Fruit fly (Drosophila melanogaster) whole organism, wandering third instar larva: Measurements from ENCODE around the gene CG12009.

Experiments
- Abd-B ChIP-seq: fragments of >200 bp; optimal IDR thresholded peaks from 2 replicates; lab custom pipeline; 2017; ENCODE audit warnings: missing biosample characterization, missing genetic modification characterization
- CG32264 ChIP-seq: fragments of 200-800 bp; sonication (Bioruptor generic); optimal IDR thresholded peaks from 2 replicates; lab custom pipeline; 2016; ENCODE audit warnings: missing biosample characterization, missing genetic modification characterization
- CG9705 ChIP-seq: fragments of 200-800 bp; sonication (Bioruptor generic); optimal IDR thresholded peaks from 2 replicates; lab custom pipeline; 2018; ENCODE audit warnings: missing biosample characterization, mild to moderate bottlenecking, missing genetic modification characterization
- Dfd ChIP-seq: fragments of >200 bp; optimal IDR thresholded peaks from 2 replicates; lab custom pipeline; 2017; ENCODE audit warnings: missing biosample characterization, missing genetic modification characterization
- GATAd ChIP-seq: sonication (Bioruptor generic); optimal IDR thresholded peaks from 2 replicates; lab custom pipeline; 2016; ENCODE audit warnings: missing biosample characterization, missing genetic modification characterization
- HLH106 ChIP-seq: fragments of 200-800 bp; optimal IDR thresholded peaks from 3 replicates; lab custom pipeline; 2019; ENCODE audit warnings: missing biosample characterization, mild to moderate bottlenecking, missing genetic modification characterization, moderate library complexity
- Hnf4 ChIP-seq: fragments of 200-800 bp; sonication (Bioruptor generic); optimal IDR thresholded peaks from 2 replicates; lab custom pipeline; 2016; ENCODE audit warnings: missing biosample characterization, mild to moderate bottlenecking, missing genetic modification characterization
- Hr78 ChIP-seq: fragments of >200 bp; optimal IDR thresholded peaks from 2 replicates; lab custom pipeline; 2017; ENCODE audit warnings: missing biosample characterization, missing genetic modification characterization
- Jra ChIP-seq: sonication (Bioruptor generic); optimal IDR thresholded peaks from 2 replicates; lab custom pipeline; 2016; ENCODE audit warnings: missing biosample characterization, missing genetic modification characterization
- Mio ChIP-seq: sonication (Bioruptor generic); optimal IDR thresholded peaks from 2 replicates; lab custom pipeline; 2016; ENCODE audit warnings: missing biosample characterization, missing genetic modification characterization
- Myc ChIP-seq: fragments of >200 bp; optimal IDR thresholded peaks from 2 replicates; lab custom pipeline; 2017
- N ChIP-seq: fragments of >200 bp; optimal IDR thresholded peaks from 2 replicates; lab custom pipeline; 2018; ENCODE audit warnings: missing biosample characterization, missing external identifiers, missing genetic modification characterization
- OdsH ChIP-seq: fragments of 200-800 bp; sonication (Bioruptor generic); optimal IDR thresholded peaks from 2 replicates; lab custom pipeline; 2016; ENCODE audit warnings: missing biosample characterization, mild to moderate bottlenecking, missing genetic modification characterization
- Rel ChIP-seq, 2 experiments: fragments of 200-800 bp; sonication (Bioruptor generic) in 1 of 2; optimal IDR thresholded peaks; 2 replicates in 1 of 2; 3 replicates in 1 of 2; lab custom pipeline; 2016 to 2019; ENCODE audit warnings: mild to moderate bottlenecking in 2 of 2, missing biosample characterization in 2 of 2, missing genetic modification characterization in 2 of 2, moderate library complexity in 1 of 2
- Sp1 ChIP-seq: fragments of 200-800 bp; sonication (Bioruptor generic); optimal IDR thresholded peaks from 3 replicates; lab custom pipeline; 2019; ENCODE audit warnings: missing biosample characterization, mild to moderate bottlenecking, missing genetic modification characterization, moderate library complexity
- Vsx2 ChIP-seq: fragments of 200-300, 225-300 bp; sonication (Bioruptor generic); optimal IDR thresholded peaks from 2 replicates; lab custom pipeline; 2018; ENCODE audit warnings: missing biosample characterization, missing genetic modification characterization; ENCODE audit not compliant: partially characterized antibody
- br ChIP-seq: fragments of 200-800 bp; sonication (Bioruptor generic); optimal IDR thresholded peaks from 2 replicates; lab custom pipeline; 2016; ENCODE audit warnings: missing biosample characterization, missing genetic modification characterization
- brk ChIP-seq: fragments of 200-800 bp; sonication (Bioruptor generic); optimal IDR thresholded peaks from 2 replicates; lab custom pipeline; 2016; ENCODE audit warnings: missing biosample characterization, mild to moderate bottlenecking, missing genetic modification characterization
- dl ChIP-seq, 2 experiments: fragments of 175-275, 200-275 bp in 1 of 2; fragments of 200-275 bp in 1 of 2; sonication (Bioruptor generic); optimal IDR thresholded peaks; lab custom pipeline; 2018; ENCODE audit warnings: mild to moderate bottlenecking in 2 of 2, missing biosample characterization in 2 of 2, missing genetic modification characterization in 2 of 2, moderate library complexity in 2 of 2; ENCODE audit not compliant: partially characterized antibody in 2 of 2, insufficient read depth in 1 of 2
- dmrt93B ChIP-seq: fragments of 200-800 bp; sonication (Bioruptor generic); optimal IDR thresholded peaks from 2 replicates; lab custom pipeline; 2018; ENCODE audit warnings: missing biosample characterization, mild to moderate bottlenecking, missing genetic modification characterization
- dsf ChIP-seq: sonication (Bioruptor generic); optimal IDR thresholded peaks from 2 replicates; lab custom pipeline; 2016; ENCODE audit warnings: missing biosample characterization, missing genetic modification characterization, borderline replicate concordance
- foxo ChIP-seq, 2 experiments: fragments of 200-800 bp; sonication (Bioruptor generic); optimal IDR thresholded peaks; 2 replicates in 1 of 2; 3 replicates in 1 of 2; lab custom pipeline; 2016 to 2017; ENCODE audit warnings: missing biosample characterization in 2 of 2, missing genetic modification characterization in 2 of 2
- h ChIP-seq: fragments of 200-800 bp; sonication (Bioruptor generic); optimal IDR thresholded peaks from 3 replicates; lab custom pipeline; 2016; ENCODE audit warnings: missing biosample characterization, mild to moderate bottlenecking, missing genetic modification characterization
- pan ChIP-seq: fragments of >200 bp; optimal IDR thresholded peaks from 2 replicates; lab custom pipeline; 2017
- psq ChIP-seq: fragments of 200-800 bp; sonication (Bioruptor generic); optimal IDR thresholded peaks from 3 replicates; lab custom pipeline; 2017; ENCODE audit warnings: missing biosample characterization, mild to moderate bottlenecking, missing genetic modification characterization, moderate library complexity
- rgr ChIP-seq: fragments of 200-800 bp; sonication (Bioruptor generic); optimal IDR thresholded peaks from 3 replicates; lab custom pipeline; 2016; ENCODE audit warnings: missing biosample characterization, mild to moderate bottlenecking, missing genetic modification characterization
- sage ChIP-seq: fragments of 200-800 bp; sonication (Bioruptor generic); optimal IDR thresholded peaks from 2 replicates; lab custom pipeline; 2016; ENCODE audit warnings: missing biosample characterization, mild to moderate bottlenecking, missing genetic modification characterization
- tai ChIP-seq: sonication (Bioruptor generic); optimal IDR thresholded peaks from 2 replicates; lab custom pipeline; 2016; ENCODE audit warnings: missing biosample characterization, missing genetic modification characterization
- usp ChIP-seq: fragments of >200 bp; optimal IDR thresholded peaks from 2 replicates; lab custom pipeline; 2017; ENCODE audit warnings: missing biosample characterization, missing genetic modification characterization
- woc ChIP-seq: sonication (Bioruptor generic); optimal IDR thresholded peaks from 2 replicates; lab custom pipeline; 2016; ENCODE audit warnings: missing biosample characterization, mild to moderate bottlenecking, missing genetic modification characterization

Gene CG12009

DNA sequence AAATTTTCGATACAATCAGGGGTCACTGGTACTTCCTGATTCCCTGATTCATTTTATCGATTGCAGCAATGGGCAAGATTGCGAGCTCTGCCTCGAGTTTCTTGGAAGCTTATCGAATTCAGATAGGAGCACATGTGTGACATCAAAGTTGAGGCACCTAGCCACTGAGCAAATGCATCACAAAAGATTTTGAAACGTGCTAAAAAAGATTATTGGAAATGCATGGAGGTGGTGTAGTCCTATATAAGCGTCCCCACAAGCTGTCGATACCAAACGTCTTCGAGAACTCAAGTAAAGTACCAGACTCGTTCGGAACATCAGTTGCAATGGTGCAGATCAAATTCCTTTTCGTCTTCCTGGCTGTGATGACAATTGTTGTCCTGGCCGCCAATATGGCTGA is 22.8 kb downstream of the CG12009 start, which contains the start of gene Drsl2:
TSS of gene Drsl2 (plus strand) at position 301 of the 400 bp plus-strand sequence.
- TF ChIP-seq sage (GFP tag; lab: Kevin White, UChicago) (no peak), Dfd (GFP tag; lab: Kevin White, UChicago) (no peak), GATAd (GFP tag; lab: Kevin White, UChicago) (no peak), Hr78 (GFP tag; lab: Kevin White, UChicago) (no peak), pan (no peak), Sp1 (GFP tag; lab: Kevin White, UChicago) (no peak), usp (GFP tag; lab: Kevin White, UChicago) (no peak), OdsH (GFP tag; lab: Kevin White, UChicago) (no peak), CG32264 (GFP tag; lab: Kevin White, UChicago) (no peak), h (GFP tag; lab: Kevin White, UChicago) (no peak), tai (GFP tag; lab: Kevin White, UChicago) (no peak)

DNA sequence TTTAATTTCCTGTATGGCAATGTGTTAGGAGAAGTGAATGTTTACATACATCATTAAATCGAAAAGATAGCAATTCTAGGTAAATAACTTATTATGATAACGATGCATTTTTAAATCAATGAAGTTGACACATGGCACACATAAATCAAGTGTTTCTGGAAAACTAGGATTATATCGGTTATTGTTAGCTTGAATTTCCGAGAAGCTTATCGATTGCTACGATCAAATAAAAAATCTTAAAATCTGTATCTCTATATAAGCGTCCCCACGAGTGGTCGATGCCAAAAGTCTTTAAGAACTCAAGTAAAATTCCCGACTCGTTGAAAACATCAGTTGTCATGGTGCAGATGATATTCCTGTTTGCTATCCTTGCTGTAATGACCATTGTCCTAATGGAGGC is 23.4 kb downstream of the CG12009 start, which contains the start of gene Drsl3:
TSS of gene Drsl3 (plus strand) at position 301 of the 400 bp plus-strand sequence.
- no peak for TF ChIP-seq CG9705 (GFP tag; lab: Kevin White, UChicago)
- no peak for TF ChIP-seq tai (GFP tag; lab: Kevin White, UChicago)
- no peak for TF ChIP-seq dmrt93B
- TF ChIP-seq N: no peak
- no peak for TF ChIP-seq Vsx2 (GFP tag; lab: Kevin White, UChicago)
- no peak for TF ChIP-seq Dfd (GFP tag; lab: Kevin White, UChicago)
- TF ChIP-seq HLH106 (tag; lab: Kevin White, UChicago): no peak
- TF ChIP-seq GATAd (GFP tag; lab: Kevin White, UChicago): no peak
- TF ChIP-seq brk (GFP tag; lab: Kevin White, UChicago): no peak
- TF ChIP-seq psq (GFP tag; lab: Kevin White, UChicago): no peak
- TF ChIP-seq CG32264 (GFP tag; lab: Kevin White, UChicago): no peak
- TF ChIP-seq Abd-B (GFP tag; lab: Kevin White, UChicago): no peak
- TF ChIP-seq rgr (GFP tag; lab: Kevin White, UChicago): no peak
- no peak for TF ChIP-seq woc (GFP tag; lab: Kevin White, UChicago)
- no peak for TF ChIP-seq Jra
- TF ChIP-seq dsf (GFP tag; lab: Kevin White, UChicago): no peak
- no peak for TF ChIP-seq Mio (GFP tag; lab: Kevin White, UChicago)
- no peak for TF ChIP-seq br (GFP tag; lab: Kevin White, UChicago)

DNA sequence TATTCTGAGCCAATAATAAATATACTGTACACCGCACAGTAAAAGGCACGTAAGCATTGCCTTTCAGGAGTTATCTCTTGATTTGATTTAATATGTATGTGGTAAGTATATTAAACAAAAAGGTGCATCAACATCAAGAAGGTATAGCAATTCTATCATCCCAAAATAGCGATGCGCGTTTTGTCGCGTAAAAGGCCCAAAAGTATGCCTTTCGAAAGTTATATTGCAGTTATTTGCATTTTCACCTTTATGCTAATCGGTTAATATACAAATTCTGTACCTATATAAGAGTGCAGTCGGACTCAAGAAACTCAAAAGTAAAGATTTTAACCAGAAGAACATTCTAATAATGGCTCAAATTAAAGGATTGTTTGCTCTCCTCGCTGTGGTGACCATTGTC is 24.0 kb downstream of the CG12009 start, which contains the start of gene Drsl4:
TSS of gene Drsl4 (plus strand) at position 333 of the 400 bp plus-strand sequence.
- TF ChIP-seq rgr (GFP tag; lab: Kevin White, UChicago): no peak
- no peak for TF ChIP-seq foxo (GFP tag; optimal IDR thresholded peaks at IDR 0.05; lab: Kevin White, UChicago)
- peak; percentile 68 for TF ChIP-seq Myc (lab: Kevin White, UChicago)
- TF ChIP-seq Abd-B (GFP tag; lab: Kevin White, UChicago): no peak
- no peak for TF ChIP-seq CG9705 (GFP tag; lab: Kevin White, UChicago)
- TF ChIP-seq sage (GFP tag; lab: Kevin White, UChicago): no peak
- no peak for TF ChIP-seq woc (GFP tag; lab: Kevin White, UChicago)
- no peak for TF ChIP-seq dmrt93B
- TF ChIP-seq HLH106 (tag; lab: Kevin White, UChicago): no peak
- no peak for TF ChIP-seq GATAd (GFP tag; lab: Kevin White, UChicago)
- TF ChIP-seq Dfd (GFP tag; lab: Kevin White, UChicago): no peak
- no peak for TF ChIP-seq Rel (GFP tag; optimal IDR thresholded peaks at IDR 0.05; lab: Kevin White, UChicago)
- no peak for TF ChIP-seq Rel (tag; optimal IDR thresholded peaks at IDR 0.05; lab: Kevin White, UChicago)
- no peak for TF ChIP-seq CG32264 (GFP tag; lab: Kevin White, UChicago)
- TF ChIP-seq Hnf4 (GFP tag; lab: Kevin White, UChicago): peak; percentile 9
- TF ChIP-seq Sp1 (GFP tag; lab: Kevin White, UChicago): no peak
- no peak for TF ChIP-seq dl (GFP tag; optimal IDR thresholded peaks at IDR 0.05; lab: Kevin White, UChicago; ENCODE audit: insufficient read depth in 1 of 2, partially characterized antibody in 2 of 2)

DNA sequence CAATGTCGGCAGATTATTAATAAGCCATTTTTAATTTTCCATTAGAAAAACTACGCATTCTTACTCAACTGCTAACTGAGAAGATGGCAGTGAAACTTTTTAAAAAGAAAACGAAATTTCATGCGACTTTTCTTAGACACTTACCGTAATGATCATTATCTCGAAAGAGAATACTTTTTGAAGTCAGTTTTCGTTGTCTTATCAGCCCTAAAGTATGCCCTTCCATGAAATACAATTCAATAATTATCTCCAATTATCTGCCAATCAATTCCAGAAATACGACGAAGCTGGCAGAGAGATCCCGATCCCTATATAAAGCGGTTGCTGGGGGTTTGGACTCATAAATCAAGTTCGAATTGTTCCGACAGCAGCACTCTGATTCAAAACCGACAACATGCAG is 25.2 kb downstream of the CG12009 start, which contains the start of gene Drsl5:
TSS of gene Drsl5 (plus strand) at position 341 of the 400 bp plus-strand sequence.
- TF ChIP-seq Myc (lab: Kevin White, UChicago) (peak; percentile 24), OdsH (GFP tag; lab: Kevin White, UChicago) (no peak), usp (GFP tag; lab: Kevin White, UChicago) (no peak), N (no peak), dsf (GFP tag; lab: Kevin White, UChicago) (no peak)
